Worm (Caenorhabditis elegans) whole organism, midembryonic: ENCODE measurements around the gene T17H7.7.

Experiments
- T22C8.4 ChIP-seq: fragments of 200-800 bp; sonication (Bioruptor generic); IDR thresholded peaks from 2 replicates; pipeline ENCODE4 v1.3.6; 2022; ENCODE audit warnings: missing genetic modification characterization, missing compliant biosample characterization
- cog-1 ChIP-seq: sonication (generic microtip); optimal IDR thresholded peaks from 2 replicates; lab custom pipeline; 2016; ENCODE audit warnings: missing genetic modification characterization, missing compliant biosample characterization
- flt-1 ChIP-seq: fragments of 200-800 bp; sonication (Bioruptor generic); IDR thresholded peaks from 2 replicates; pipeline ENCODE4 v1.3.6; 2022; ENCODE audit warnings: missing genetic modification characterization, missing compliant biosample characterization
- klf-2 ChIP-seq: fragments of 200-800 bp; sonication (Bioruptor generic); conservative IDR thresholded peaks from 2 replicates; pipeline ENCODE4 v1.3.6; 2022; ENCODE audit warnings: missing genetic modification reagents, missing genetic modification characterization, missing compliant biosample characterization
- med-1 ChIP-seq: sonication (generic microtip); optimal IDR thresholded peaks from 2 replicates; lab custom pipeline; 2017; ENCODE audit warnings: missing genetic modification characterization, mild to moderate bottlenecking, missing compliant biosample characterization, antibody characterized with exemption, missing genetic modification reagents; ENCODE audit not compliant: insufficient read depth
- ref-1 ChIP-seq: fragments of 200-800 bp; sonication (Bioruptor generic); conservative IDR thresholded peaks from 2 replicates; pipeline ENCODE4 v1.3.6; 2022; ENCODE audit warnings: missing genetic modification reagents, missing genetic modification characterization, missing compliant biosample characterization
- tab-1 ChIP-seq: fragments of 200-800 bp; sonication (Bioruptor generic); IDR thresholded peaks from 2 replicates; pipeline ENCODE4 v1.3.6; 2022; ENCODE audit warnings: missing genetic modification characterization, missing compliant biosample characterization
- ztf-23 ChIP-seq: fragments of 200-800 bp; sonication (Bioruptor generic); IDR thresholded peaks from 2 replicates; pipeline ENCODE4 v1.3.6; 2022; ENCODE audit warnings: missing genetic modification reagents, missing genetic modification characterization, missing compliant biosample characterization
- ztf-29 ChIP-seq: fragments of 200-800 bp; sonication (Bioruptor generic); IDR thresholded peaks from 2 replicates; pipeline ENCODE4 v1.3.6; 2022; ENCODE audit warnings: missing genetic modification reagents, missing genetic modification characterization, missing compliant biosample characterization

T17H7.7 gene

ce11 chrIII:757981-758380 is at the start of gene T17H7.7:
TSS of gene T17H7.7 (minus strand) at chrIII:758081.
- TF ChIP-seq T22C8.4 (no peak), cog-1 (tag; lab: Kevin White, UChicago) (no peak), klf-2 (GFP tag; lab: Robert Waterston, UW) (no peak), ztf-23 (GFP tag; lab: Robert Waterston, UW) (no peak), ref-1 (GFP tag; lab: Robert Waterston, UW) (no peak), tab-1 (no peak), med-1 (GFP tag; lab: Kevin White, UChicago) (no peak), ztf-29 (GFP tag; lab: Robert Waterston, UW) (no peak), flt-1 (no peak)

- no peak for TF ChIP-seq ztf-29 (GFP tag; lab: Robert Waterston, UW)
- no peak for TF ChIP-seq tab-1
- TF ChIP-seq ref-1 (GFP tag; lab: Robert Waterston, UW), result no peak
- TF ChIP-seq flt-1, result no peak
- no peak for TF ChIP-seq klf-2 (GFP tag; lab: Robert Waterston, UW)
- TF ChIP-seq cog-1 (tag; lab: Kevin White, UChicago), result no peak
- TF ChIP-seq ztf-23 (GFP tag; lab: Robert Waterston, UW), result no peak
Observed at ce11 chrIII:802041-802440, 44.2 kb upstream of the T17H7.7 start.

DNA sequence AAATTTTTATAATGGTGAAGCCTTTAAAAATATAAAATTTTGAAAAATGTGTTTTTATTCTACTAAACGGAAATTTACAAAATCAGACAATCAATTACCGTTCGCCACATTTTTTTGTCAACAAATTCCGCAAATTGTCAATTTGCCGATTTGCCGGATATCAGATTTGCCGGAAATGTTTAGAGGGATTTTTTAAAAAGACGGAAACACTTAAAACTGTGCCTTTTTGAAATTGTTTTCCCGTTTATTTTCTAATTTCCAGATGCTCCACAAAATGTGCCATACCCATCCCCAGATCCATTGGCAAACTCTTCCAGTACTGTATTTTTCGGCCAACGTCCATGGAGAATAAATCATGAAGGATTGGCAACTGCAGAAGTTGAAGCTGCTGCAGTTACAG is 39.6 kb upstream of the T17H7.7 start:
- TF ChIP-seq ztf-29 (GFP tag; lab: Robert Waterston, UW) (no peak), ref-1 (GFP tag; lab: Robert Waterston, UW) (no peak), tab-1 (no peak), T22C8.4 (no peak), klf-2 (GFP tag; lab: Robert Waterston, UW) (no peak), cog-1 (tag; lab: Kevin White, UChicago) (no peak), flt-1 (no peak)

ce11 chrIII:794984-795596 is 37.2 kb upstream of the T17H7.7 start, which contains the start of gene trpp-11:
TSS of gene trpp-11 (plus strand) at chrIII:795136.
- no peak for TF ChIP-seq med-1 (GFP tag; lab: Kevin White, UChicago)
- TF ChIP-seq tab-1, result no peak
- no peak for TF ChIP-seq klf-2 (GFP tag; lab: Robert Waterston, UW)
- no peak for TF ChIP-seq ztf-29 (GFP tag; lab: Robert Waterston, UW)
- no peak for TF ChIP-seq T22C8.4
- no peak for TF ChIP-seq ztf-23 (GFP tag; lab: Robert Waterston, UW)
- TF ChIP-seq cog-1 (tag; lab: Kevin White, UChicago), result no peak
- no peak for TF ChIP-seq flt-1
- TF ChIP-seq ref-1 (GFP tag; lab: Robert Waterston, UW), result no peak

ce11 chrIII:794000-794399 is 36.1 kb upstream of the T17H7.7 start, which contains the start of gene rps-29:
TSS of gene rps-29 (plus strand) at chrIII:794300.
- no peak for TF ChIP-seq med-1 (GFP tag; lab: Kevin White, UChicago)
- peak; percentile 71 for TF ChIP-seq T22C8.4

DNA sequence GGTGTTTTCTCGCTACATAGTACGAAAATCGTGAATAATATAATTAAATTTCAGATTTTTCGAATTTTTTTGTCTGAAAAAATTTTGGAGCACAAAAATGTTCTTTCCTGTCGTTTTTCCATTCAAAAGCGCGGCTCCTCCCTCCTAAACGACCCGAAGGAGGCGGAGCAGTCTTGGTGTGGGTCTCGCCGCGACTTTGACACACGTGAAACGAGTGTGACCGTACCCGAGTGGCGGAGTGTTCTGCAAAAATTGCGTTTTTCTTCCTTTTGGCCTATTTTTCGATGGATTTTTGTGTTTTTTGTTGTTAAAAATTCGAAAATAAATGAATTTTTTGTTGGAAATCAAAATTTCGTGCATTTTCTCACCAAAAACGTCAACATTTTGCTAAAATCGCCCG is 35.7 kb upstream of the T17H7.7 start, which contains the start of gene snt-2:
TSS of gene snt-2 (minus strand) at position 139 of the 400 bp plus-strand sequence.
- TF ChIP-seq T22C8.4 (no peak), flt-1 (0 out of 2 replicates have a peak, but pooled peaks have one; percentile 41)

ce11 chrIII:790591-790990 is 32.7 kb upstream of the T17H7.7 start:
- TF ChIP-seq med-1 (GFP tag; lab: Kevin White, UChicago) (no peak), cog-1 (tag; lab: Kevin White, UChicago) (no peak), ref-1 (GFP tag; lab: Robert Waterston, UW) (no peak), T22C8.4 (no peak), ztf-29 (GFP tag; lab: Robert Waterston, UW) (no peak), ztf-23 (GFP tag; lab: Robert Waterston, UW) (no peak), klf-2 (GFP tag; lab: Robert Waterston, UW) (no peak), tab-1 (no peak), flt-1 (no peak)

ce11 chrIII:789604-790003 is 31.7 kb upstream of the T17H7.7 start:
- TF ChIP-seq tab-1 (no peak), T22C8.4 (no peak), ref-1 (GFP tag; lab: Robert Waterston, UW) (no peak), med-1 (GFP tag; lab: Kevin White, UChicago) (no peak), ztf-23 (GFP tag; lab: Robert Waterston, UW) (no peak), ztf-29 (GFP tag; lab: Robert Waterston, UW) (no peak), klf-2 (GFP tag; lab: Robert Waterston, UW) (no peak)

DNA sequence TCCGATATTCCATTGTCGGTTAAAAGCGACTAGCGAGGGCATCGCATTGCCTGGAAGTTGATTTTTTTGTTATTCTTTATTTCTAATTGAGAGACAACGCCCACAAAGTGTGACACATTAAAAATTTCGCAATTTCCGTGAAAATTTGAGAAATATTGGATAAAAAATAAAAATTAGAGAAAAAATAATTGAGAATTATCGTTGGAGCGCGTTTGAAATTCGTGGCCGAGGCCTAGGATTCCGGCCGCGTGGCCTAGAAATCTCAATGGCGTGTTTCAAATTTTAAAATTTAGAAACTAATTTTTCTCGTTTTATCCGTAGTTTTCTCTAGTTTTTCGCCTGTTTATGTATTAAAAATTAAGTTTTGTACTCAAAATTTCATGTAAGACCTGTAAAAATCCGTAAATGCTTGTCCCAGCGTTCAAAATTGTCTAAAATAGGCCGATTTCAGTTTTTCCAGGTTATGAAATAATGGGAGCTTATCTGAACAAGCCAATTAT is 25.4 kb upstream of the T17H7.7 start, which contains the start of the genes dagl-2 and ppm-1.G:
TSS of gene dagl-2 (minus strand) at position 52 of the 500 bp plus-strand sequence.
TSS of gene ppm-1.G (plus strand) at position 450 of the 500 bp plus-strand sequence.
- TF ChIP-seq ztf-23 (GFP tag; lab: Robert Waterston, UW) (0 out of 2 replicates have a peak, but pooled peaks have one; percentile 55), med-1 (GFP tag; lab: Kevin White, UChicago) (no peak), cog-1 (tag; lab: Kevin White, UChicago) (peak; percentile 33)

- TF ChIP-seq ztf-23 (GFP tag; lab: Robert Waterston, UW) (no peak), cog-1 (tag; lab: Kevin White, UChicago) (no peak), T22C8.4 (no peak), med-1 (GFP tag; lab: Kevin White, UChicago) (no peak), klf-2 (GFP tag; lab: Robert Waterston, UW) (no peak), ztf-29 (GFP tag; lab: Robert Waterston, UW) (no peak), tab-1 (no peak), ref-1 (GFP tag; lab: Robert Waterston, UW) (no peak), flt-1 (no peak)
Observed at ce11 chrIII:782503-782902, 24.6 kb upstream of the T17H7.7 start.
